Fruit fly (Drosophila melanogaster) whole organism, embryonic: Measurements from ENCODE around the gene Nazo.

Experiments
- CG10274 ChIP-seq: fragments of 200-800 bp; sonication (Bioruptor generic); optimal IDR thresholded peaks from 3 replicates; lab custom pipeline; 2017; ENCODE audit warnings: missing biosample characterization, mild to moderate bottlenecking, missing genetic modification characterization
- CG11456 ChIP-seq: fragments of 200-800 bp; sonication (Bioruptor generic); IDR thresholded peaks from 3 replicates; pipeline ENCODE4 v1.3.6; 2022; ENCODE audit warnings: missing biosample characterization, missing genetic modification characterization
- CG12219 ChIP-seq: fragments of 200-800 bp; sonication (Bioruptor generic); optimal IDR thresholded peaks from 3 replicates; lab custom pipeline; 2018; ENCODE audit warnings: missing biosample characterization, mild to moderate bottlenecking, missing genetic modification characterization
- CG12236 ChIP-seq: fragments of 200-800 bp; sonication (Bioruptor generic); optimal IDR thresholded peaks from 2 replicates; lab custom pipeline; 2016; ENCODE audit warnings: missing biosample characterization, missing genetic modification characterization
- CG14667 ChIP-seq: fragments of 200-800 bp; sonication (Bioruptor generic); IDR thresholded peaks from 2 replicates; pipeline ENCODE4 v1.3.6; 2022; ENCODE audit warnings: missing biosample characterization, missing genetic modification characterization
- CG15011 ChIP-seq: fragments of 200-800 bp; sonication (Bioruptor generic); optimal IDR thresholded peaks from 3 replicates; lab custom pipeline; 2018; ENCODE audit warnings: missing biosample characterization, mild to moderate bottlenecking, missing genetic modification characterization
- CG15514 ChIP-seq: fragments of 200-800 bp; sonication (Bioruptor generic); optimal IDR thresholded peaks from 3 replicates; lab custom pipeline; 2017; ENCODE audit warnings: missing biosample characterization, missing genetic modification characterization, mild to moderate bottlenecking, moderate library complexity, missing genetic modification reagents
- CG1647 ChIP-seq: fragments of 200-800 bp; sonication (Bioruptor generic); optimal IDR thresholded peaks from 3 replicates; lab custom pipeline; 2016; ENCODE audit warnings: missing biosample characterization, missing genetic modification characterization
- CG16813 ChIP-seq: fragments of 200-800 bp; sonication (Bioruptor generic); IDR thresholded peaks from 3 replicates; pipeline ENCODE4 v1.3.6; 2022; ENCODE audit warnings: missing biosample characterization, missing genetic modification characterization; ENCODE audit not compliant: partially characterized antibody
- CG17186 ChIP-seq: fragments of 200-800 bp; sonication (Bioruptor generic); optimal IDR thresholded peaks from 3 replicates; lab custom pipeline; 2017; ENCODE audit warnings: missing biosample characterization, missing genetic modification reagents, missing genetic modification characterization
- CG17568 ChIP-seq: fragments of 200-800 bp; sonication (Bioruptor generic); optimal IDR thresholded peaks from 2 replicates; lab custom pipeline; 2018; ENCODE audit warnings: missing biosample characterization, mild to moderate bottlenecking, missing genetic modification characterization, moderate library complexity
- CG1792 ChIP-seq: fragments of 200-800 bp; sonication (Bioruptor generic); optimal IDR thresholded peaks from 2 replicates; lab custom pipeline; 2016; ENCODE audit warnings: missing biosample characterization, missing genetic modification characterization
- CG18262 ChIP-seq: fragments of 200-800 bp; optimal IDR thresholded peaks from 3 replicates; lab custom pipeline; 2019; ENCODE audit warnings: missing biosample characterization, mild to moderate bottlenecking, missing genetic modification characterization, moderate library complexity
- CG3065 ChIP-seq: fragments of 200-800 bp; sonication (Bioruptor generic); optimal IDR thresholded peaks from 2 replicates; lab custom pipeline; 2016; ENCODE audit warnings: missing biosample characterization, missing genetic modification characterization
- CG31365 ChIP-seq: fragments of 200-800 bp; sonication (Bioruptor generic); optimal IDR thresholded peaks from 2 replicates; lab custom pipeline; 2018; ENCODE audit warnings: missing biosample characterization, mild to moderate bottlenecking, missing genetic modification characterization
- CG32767 ChIP-seq: fragments of 200-800 bp; sonication (Bioruptor generic); IDR thresholded peaks from 2 replicates; pipeline ENCODE4 v1.3.6; 2022; ENCODE audit warnings: missing biosample characterization, missing genetic modification characterization
- CG33213 ChIP-seq: fragments of 200-800 bp; sonication (Bioruptor generic); optimal IDR thresholded peaks from 3 replicates; lab custom pipeline; 2016; ENCODE audit warnings: missing biosample characterization, missing genetic modification characterization
- CG6683 ChIP-seq: fragments of 200-800 bp; sonication (Bioruptor generic); optimal IDR thresholded peaks from 2 replicates; lab custom pipeline; 2017; ENCODE audit warnings: missing biosample characterization, mild to moderate bottlenecking, missing genetic modification characterization, missing genetic modification reagents
- CG7556 ChIP-seq: fragments of 200-800 bp; sonication (Bioruptor generic); optimal IDR thresholded peaks from 2 replicates; lab custom pipeline; 2017; ENCODE audit warnings: missing biosample characterization, mild to moderate bottlenecking, missing genetic modification characterization
- CG8924 ChIP-seq: fragments of 200-800 bp; optimal IDR thresholded peaks from 3 replicates; lab custom pipeline; 2019; ENCODE audit warnings: missing biosample characterization, mild to moderate bottlenecking, missing genetic modification characterization, moderate library complexity
- CG9932 ChIP-seq: fragments of 200-800 bp; sonication (Bioruptor generic); IDR thresholded peaks from 2 replicates; pipeline ENCODE4 v1.3.6; 2022; ENCODE audit warnings: missing biosample characterization, missing genetic modification characterization
- HHEX ChIP-seq: fragments of 200-800 bp; sonication (Bioruptor generic); optimal IDR thresholded peaks from 3 replicates; lab custom pipeline; 2017; ENCODE audit warnings: missing biosample characterization, mild to moderate bottlenecking, missing genetic modification characterization, missing genetic modification reagents
- HLH3B ChIP-seq: fragments of 200-800 bp; sonication (Bioruptor generic); IDR thresholded peaks from 2 replicates; pipeline ENCODE4 v1.3.6; 2022; ENCODE audit warnings: missing biosample characterization, missing genetic modification characterization
- Mes4 ChIP-seq: fragments of 200-800 bp; sonication (Bioruptor generic); optimal IDR thresholded peaks from 2 replicates; lab custom pipeline; 2016; ENCODE audit warnings: missing biosample characterization, missing genetic modification characterization
- Pdp1 ChIP-seq, 2 experiments: fragments of 200-800 bp; sonication (Bioruptor generic); optimal IDR thresholded peaks; 3 replicates each; lab custom pipeline; 2016; ENCODE audit warnings: missing biosample characterization in 2 of 2, missing genetic modification characterization in 2 of 2, mild to moderate bottlenecking in 1 of 2, moderate library complexity in 1 of 2
- Poxn ChIP-seq: fragments of 200-800 bp; sonication (Bioruptor generic); IDR thresholded peaks from 2 replicates; pipeline ENCODE4 v1.3.6; 2022; ENCODE audit warnings: missing biosample characterization, missing genetic modification characterization
- Ptx1 ChIP-seq: fragments of 200-800 bp; sonication (Bioruptor generic); IDR thresholded peaks from 2 replicates; pipeline ENCODE4 v1.3.6; 2022; ENCODE audit warnings: missing biosample characterization, missing genetic modification characterization
- Sry-δ ChIP-seq: fragments of 200-800 bp; sonication (Bioruptor generic); optimal IDR thresholded peaks from 2 replicates; lab custom pipeline; 2016; ENCODE audit warnings: missing biosample characterization, missing genetic modification characterization
- Taf1 ChIP-seq: fragments of 200-800 bp; sonication (Bioruptor generic); IDR thresholded peaks from 2 replicates; pipeline ENCODE4 v1.3.6; 2022; ENCODE audit warnings: missing biosample characterization, missing genetic modification characterization
- abd-A ChIP-seq: fragments of 200-800 bp; sonication (Bioruptor generic); optimal IDR thresholded peaks from 3 replicates; lab custom pipeline; 2019; ENCODE audit warnings: missing biosample characterization, mild to moderate bottlenecking, missing genetic modification characterization, moderate library complexity
- al ChIP-seq: fragments of 200-800 bp; sonication (Bioruptor generic); IDR thresholded peaks from 2 replicates; pipeline ENCODE4 v1.3.6; 2022; ENCODE audit warnings: missing biosample characterization, missing genetic modification characterization
- ase ChIP-seq: fragments of 200-800 bp; sonication (Bioruptor generic); IDR thresholded peaks from 3 replicates; pipeline ENCODE4 v1.3.6; 2022; ENCODE audit warnings: missing biosample characterization, missing genetic modification characterization
- bowl ChIP-seq: fragments of 200-800 bp; sonication (Bioruptor generic); IDR thresholded peaks from 2 replicates; pipeline ENCODE4 v1.3.6; 2022; ENCODE audit warnings: missing biosample characterization, missing genetic modification characterization
- croc ChIP-seq: fragments of 200-800 bp; sonication (Bioruptor generic); conservative IDR thresholded peaks from 3 replicates; pipeline ENCODE4 v1.3.6; 2022; ENCODE audit warnings: missing biosample characterization, missing genetic modification characterization
- dati ChIP-seq: fragments of 200-800 bp; sonication (Bioruptor generic); IDR thresholded peaks from 2 replicates; pipeline ENCODE4 v1.3.6; 2022; ENCODE audit warnings: missing biosample characterization, missing genetic modification characterization
- emc ChIP-seq: fragments of 200-800 bp; sonication (Bioruptor generic); optimal IDR thresholded peaks from 2 replicates; lab custom pipeline; 2016; ENCODE audit warnings: missing biosample characterization, missing genetic modification characterization
- fd102C ChIP-seq: fragments of 200-800 bp; sonication (Bioruptor generic); optimal IDR thresholded peaks from 2 replicates; lab custom pipeline; 2018; ENCODE audit warnings: missing biosample characterization, mild to moderate bottlenecking, missing genetic modification characterization, moderate library complexity
- gcm2 ChIP-seq: fragments of 200-800 bp; sonication (Bioruptor generic); optimal IDR thresholded peaks from 2 replicates; lab custom pipeline; 2016; ENCODE audit warnings: missing biosample characterization, missing genetic modification characterization
- h ChIP-seq: fragments of >200 bp; optimal IDR thresholded peaks from 2 replicates; lab custom pipeline; 2017
- lola ChIP-seq, 3 experiments: fragments of >200 bp in 2 of 3; fragments of 200-800 bp in 1 of 3; sonication (Bioruptor generic) in 1 of 3; optimal IDR thresholded peaks; 2 replicates each; lab custom pipeline; 2017 to 2019; ENCODE audit warnings: missing biosample characterization in 3 of 3, missing genetic modification characterization in 3 of 3, mild to moderate bottlenecking in 1 of 3, moderate library complexity in 1 of 3
- nerfin-2 ChIP-seq: fragments of 200-800 bp; sonication (Bioruptor generic); IDR thresholded peaks from 2 replicates; pipeline ENCODE4 v1.3.6; 2022; ENCODE audit warnings: missing biosample characterization, missing genetic modification characterization; ENCODE audit not compliant: partially characterized antibody
- pan ChIP-seq, 4 experiments: fragments of >200 bp in 3 of 4; fragments of 200-800 bp in 1 of 4; sonication (Bioruptor generic) in 1 of 4; optimal IDR thresholded peaks in 3 of 4; IDR thresholded peaks in 1 of 4; 2 replicates each; pipeline versions ENCODE4 v1.3.6 to Lab custom; 2017 to 2022; ENCODE audit warnings: missing biosample characterization in 2 of 4, missing genetic modification characterization in 2 of 4, mixed read lengths in 1 of 4
- phol ChIP-seq: fragments of 200-800 bp; sonication (Bioruptor generic); optimal IDR thresholded peaks from 3 replicates; lab custom pipeline; 2018; ENCODE audit warnings: missing biosample characterization, mild to moderate bottlenecking, missing genetic modification characterization, moderate library complexity
- pros ChIP-seq: fragments of 200-800 bp; sonication (Bioruptor generic); optimal IDR thresholded peaks from 3 replicates; lab custom pipeline; 2019; ENCODE audit warnings: missing biosample characterization, mild to moderate bottlenecking, missing genetic modification characterization, moderate library complexity
- sd ChIP-seq: fragments of 200-800 bp; sonication (Bioruptor generic); optimal IDR thresholded peaks from 3 replicates; lab custom pipeline; 2018; ENCODE audit warnings: missing biosample characterization, mild to moderate bottlenecking, missing genetic modification characterization, moderate library complexity
- sna ChIP-seq: fragments of 200-800 bp; sonication (Bioruptor generic); IDR thresholded peaks from 2 replicates; pipeline ENCODE4 v1.3.6; 2022; ENCODE audit warnings: missing biosample characterization, missing genetic modification characterization; ENCODE audit not compliant: partially characterized antibody
- ttk ChIP-seq: fragments of 200-800 bp; sonication (Bioruptor generic); IDR thresholded peaks from 2 replicates; pipeline ENCODE4 v2.1.2; 2022; ENCODE audit warnings: missing biosample characterization, missing genetic modification characterization
- usp ChIP-seq: fragments of >200 bp; optimal IDR thresholded peaks from 2 replicates; lab custom pipeline; 2017; ENCODE audit warnings: missing biosample characterization, missing genetic modification characterization
- yki ChIP-seq: fragments of >200 bp; optimal IDR thresholded peaks from 3 replicates; lab custom pipeline; 2018

The Nazo gene

dm6 chr3R:8264302-8265080, 23.2 kb upstream of the Nazo start, which contains the start of the genes RPA1 and Mcm2 (continued):
- TF ChIP-seq Sry-δ (GFP tag; lab: Kevin White, UChicago) (no peak), CG8924 (peak; percentile 81), lola (GFP tag; optimal IDR thresholded peaks at IDR 0.05; lab: Kevin White, UChicago) (peak in 1 of 3 experiments; percentile 79), CG7556 (GFP tag; lab: Kevin White, UChicago) (peak; percentile 75), HHEX (GFP tag; lab: Kevin White, UChicago) (peak; percentile 55), CG17186 (GFP tag; lab: Kevin White, UChicago) (peak; percentile 10), CG18262 (tag; lab: Kevin White, UChicago) (peak; percentile 84), sna (GFP tag; lab: Robert Waterston, UW) (no peak), CG15011 (GFP tag; lab: Kevin White, UChicago) (no peak), CG3065 (GFP tag; lab: Kevin White, UChicago) (no peak), Ptx1 (peak; percentile 84), CG15514 (GFP tag; lab: Kevin White, UChicago) (peak; percentile 98), Poxn (GFP tag; lab: Robert Waterston, UW) (peak; percentile 54; the same call in 1 of the 2 replicates), CG12219 (GFP tag; lab: Kevin White, UChicago) (peak; percentile 50), bowl (GFP tag; lab: Robert Waterston, UW) (no peak), CG6683 (GFP tag; lab: Kevin White, UChicago) (peak; percentile 37), CG12236 (GFP tag; lab: Kevin White, UChicago) (no peak), croc (GFP tag; lab: Robert Waterston, UW) (peak; percentile 56), Pdp1 (GFP tag; optimal IDR thresholded peaks at IDR 0.05; lab: Kevin White, UChicago) (peak in 1 of 2 experiments; percentile 70), CG9932 (GFP tag; lab: Robert Waterston, UW) (peak; percentile 93), CG17568 (GFP tag; lab: Kevin White, UChicago) (no peak), dati (0 out of 2 replicates have a peak, but pooled peaks have one; percentile 23), Taf1 (peak; percentile 58; the same call in 1 of the 2 replicates), CG1647 (GFP tag; lab: Kevin White, UChicago) (no peak), gcm2 (GFP tag; lab: Kevin White, UChicago) (no peak), h (no peak), Mes4 (GFP tag; lab: Kevin White, UChicago) (no peak), abd-A (tag; lab: Kevin White, UChicago) (no peak), nerfin-2 (GFP tag; lab: Robert Waterston, UW) (no peak), yki (lab: Kevin White, UChicago) (no peak), al (GFP tag; lab: Robert Waterston, UW) (peak; percentile 81), sd (no peak), ase (GFP tag; lab: Robert Waterston, UW) (peak; percentile 69; the same call in 1 of the 3 replicates), emc (no peak), CG16813 (GFP tag; lab: Robert Waterston, UW) (no peak), pros (GFP tag; lab: Kevin White, UChicago) (no peak), HLH3B (GFP tag; lab: Robert Waterston, UW) (peak; percentile 56), pan (optimal IDR thresholded peaks at IDR 0.05; lab: Kevin White, UChicago) (no peak), pan (GFP tag; optimal IDR thresholded peaks at IDR 0.05 in 1 of 2, IDR thresholded peaks at IDR 0.05 in 1 of 2) (peak in 1 of 2 experiments; percentile 79), CG14667 (GFP tag; lab: Robert Waterston, UW) (peak; percentile 81), CG10274 (peak; percentile 6), CG32767 (GFP tag; lab: Robert Waterston, UW) (no peak), phol (tag; lab: Kevin White, UChicago) (peak; percentile 80), fd102C (GFP tag; lab: Kevin White, UChicago) (no peak), CG33213 (GFP tag; lab: Kevin White, UChicago) (no peak), usp (no peak), CG1792 (GFP tag; lab: Kevin White, UChicago) (peak; percentile 32), CG11456 (peak; percentile 91), CG31365 (tag; lab: Kevin White, UChicago) (peak; percentile 86), ttk (GFP tag; lab: Robert Waterston, UW) (peak; percentile 55; the same call in 1 of the 2 replicates)
